Fruit fly (Drosophila melanogaster) whole organism, embryonic: Measurements from ENCODE around the gene TwdlE.
A peak's percentile ranks its signal among the peaks of the same experiment; 100 is the strongest.

Experiments used
- ATbp ChIP-seq: fragments of 200-800 bp; sonication (Bioruptor generic); optimal IDR thresholded peaks from 2 replicates; lab custom pipeline; 2017; ENCODE audit warnings: missing biosample characterization, mild to moderate bottlenecking, missing genetic modification characterization, missing genetic modification reagents
- B-H1 ChIP-seq: fragments of 200-800 bp; sonication (Bioruptor generic); IDR thresholded peaks from 3 replicates; pipeline ENCODE4 v1.3.6; 2022; ENCODE audit warnings: missing biosample characterization, missing genetic modification characterization
- C15 ChIP-seq: fragments of 200-800 bp; sonication (Bioruptor generic); IDR thresholded peaks from 3 replicates; pipeline ENCODE4 v1.3.6; 2022; ENCODE audit warnings: missing biosample characterization, missing genetic modification characterization
- CG10543 ChIP-seq: fragments of 200-800 bp; sonication (Bioruptor generic); optimal IDR thresholded peaks from 3 replicates; lab custom pipeline; 2017; ENCODE audit warnings: missing biosample characterization, mild to moderate bottlenecking, missing genetic modification characterization, moderate library complexity
- CG10979 ChIP-seq: fragments of 200-800 bp; sonication (Bioruptor generic); optimal IDR thresholded peaks from 2 replicates; lab custom pipeline; 2018; ENCODE audit warnings: missing biosample characterization, mild to moderate bottlenecking, missing genetic modification characterization, moderate library complexity
- CG13287 ChIP-seq: fragments of 200-800 bp; sonication (Bioruptor generic); IDR thresholded peaks from 2 replicates; pipeline ENCODE4 v1.3.6; 2022; ENCODE audit warnings: missing biosample characterization, missing genetic modification characterization; ENCODE audit not compliant: partially characterized antibody
- CG13296 ChIP-seq: fragments of 200-800 bp; sonication (Bioruptor generic); optimal IDR thresholded peaks from 3 replicates; lab custom pipeline; 2018; ENCODE audit warnings: missing biosample characterization, mild to moderate bottlenecking, missing genetic modification characterization
- CG1529 ChIP-seq: fragments of 200-800 bp; sonication (Bioruptor generic); optimal IDR thresholded peaks from 3 replicates; lab custom pipeline; 2018; ENCODE audit warnings: missing biosample characterization, missing genetic modification characterization
- CG17186 ChIP-seq: fragments of 200-800 bp; sonication (Bioruptor generic); optimal IDR thresholded peaks from 3 replicates; lab custom pipeline; 2017; ENCODE audit warnings: missing biosample characterization, missing genetic modification reagents, missing genetic modification characterization
- CG2116 ChIP-seq: fragments of 200-800 bp; sonication (Bioruptor generic); optimal IDR thresholded peaks from 3 replicates; lab custom pipeline; 2018; ENCODE audit warnings: missing biosample characterization, mild to moderate bottlenecking, missing genetic modification characterization
- CG2712 ChIP-seq: fragments of 200-800 bp; optimal IDR thresholded peaks from 3 replicates; lab custom pipeline; 2019; ENCODE audit warnings: missing biosample characterization, mild to moderate bottlenecking, missing genetic modification characterization, moderate library complexity
- CG30020 ChIP-seq: fragments of 200-800 bp; optimal IDR thresholded peaks from 2 replicates; lab custom pipeline; 2019; ENCODE audit warnings: missing biosample characterization, mild to moderate bottlenecking, missing genetic modification characterization, moderate library complexity
- CG4282 ChIP-seq: fragments of 200-800 bp; sonication (Bioruptor generic); optimal IDR thresholded peaks from 2 replicates; lab custom pipeline; 2016; ENCODE audit warnings: missing biosample characterization, missing genetic modification characterization
- CG9797 ChIP-seq: fragments of 200-800 bp; sonication (Bioruptor generic); optimal IDR thresholded peaks from 3 replicates; lab custom pipeline; 2018; ENCODE audit warnings: missing biosample characterization, mild to moderate bottlenecking, missing genetic modification characterization
- Chrac-16 ChIP-seq: fragments of 200-800 bp; sonication (Bioruptor generic); optimal IDR thresholded peaks from 3 replicates; lab custom pipeline; 2016; ENCODE audit warnings: missing biosample characterization, missing genetic modification characterization
- Doc3 ChIP-seq: fragments of 200-800 bp; sonication (Bioruptor generic); IDR thresholded peaks from 3 replicates; pipeline ENCODE4 v1.3.6; 2022; ENCODE audit warnings: missing biosample characterization, missing genetic modification characterization; ENCODE audit not compliant: partially characterized antibody
- Eip74EF ChIP-seq, 2 experiments: fragments of 200-800 bp in 1 of 2; fragments of >200 bp in 1 of 2; sonication (Bioruptor generic) in 1 of 2; optimal IDR thresholded peaks; 2 replicates each; lab custom pipeline; 2017 to 2019; ENCODE audit warnings: missing biosample characterization in 2 of 2, missing genetic modification characterization in 2 of 2, mild to moderate bottlenecking in 1 of 2, moderate library complexity in 1 of 2
- Elba2 ChIP-seq: fragments of 200-800 bp; sonication (Bioruptor generic); optimal IDR thresholded peaks from 3 replicates; lab custom pipeline; 2016; ENCODE audit warnings: missing biosample characterization, missing genetic modification characterization
- Fer1 ChIP-seq: fragments of 200-800 bp; sonication (Bioruptor generic); optimal IDR thresholded peaks from 2 replicates; lab custom pipeline; 2017; ENCODE audit warnings: missing biosample characterization, mild to moderate bottlenecking, missing genetic modification characterization
- HHEX ChIP-seq: fragments of 200-800 bp; sonication (Bioruptor generic); optimal IDR thresholded peaks from 3 replicates; lab custom pipeline; 2017; ENCODE audit warnings: missing biosample characterization, mild to moderate bottlenecking, missing genetic modification characterization, missing genetic modification reagents
- MESR4 ChIP-seq: fragments of 200-800 bp; sonication (Bioruptor generic); optimal IDR thresholded peaks from 2 replicates; lab custom pipeline; 2018; ENCODE audit warnings: missing biosample characterization, mild to moderate bottlenecking, missing genetic modification characterization, moderate library complexity
- Nf-YA ChIP-seq: fragments of 200-800 bp; sonication (Bioruptor generic); IDR thresholded peaks from 2 replicates; pipeline ENCODE4 v1.3.6; 2022; ENCODE audit warnings: missing biosample characterization, missing genetic modification characterization
- Nf-YC ChIP-seq: fragments of 200-800 bp; optimal IDR thresholded peaks from 3 replicates; lab custom pipeline; 2019; ENCODE audit warnings: missing biosample characterization, mild to moderate bottlenecking, missing genetic modification characterization, moderate library complexity
- PHDP ChIP-seq: fragments of 200-800 bp; sonication (Bioruptor generic); optimal IDR thresholded peaks from 3 replicates; lab custom pipeline; 2018; ENCODE audit warnings: missing biosample characterization, mild to moderate bottlenecking, missing genetic modification characterization, moderate library complexity
- Ptx1 ChIP-seq: fragments of 200-800 bp; sonication (Bioruptor generic); IDR thresholded peaks from 2 replicates; pipeline ENCODE4 v1.3.6; 2022; ENCODE audit warnings: missing biosample characterization, missing genetic modification characterization
- Rfx ChIP-seq: fragments of 200-800 bp; sonication (Bioruptor generic); IDR thresholded peaks from 2 replicates; pipeline ENCODE4 v1.3.6; 2022; ENCODE audit warnings: missing biosample characterization, missing genetic modification characterization
- Scr ChIP-seq: fragments of 200-800 bp; sonication (Bioruptor generic); IDR thresholded peaks from 2 replicates; pipeline ENCODE4 v1.3.6; 2022; ENCODE audit warnings: missing biosample characterization, missing genetic modification characterization; ENCODE audit not compliant: partially characterized antibody
- Usf ChIP-seq: fragments of 200-800 bp; sonication (Bioruptor generic); optimal IDR thresholded peaks from 2 replicates; lab custom pipeline; 2017; ENCODE audit warnings: missing genotype, missing biosample characterization, missing genetic modification characterization
- btn ChIP-seq: fragments of 200-800 bp; sonication (Bioruptor generic); optimal IDR thresholded peaks from 2 replicates; lab custom pipeline; 2016; ENCODE audit warnings: missing biosample characterization, missing genetic modification characterization
- cas ChIP-seq: fragments of 200-800 bp; sonication (Bioruptor generic); IDR thresholded peaks from 2 replicates; pipeline ENCODE4 v1.3.6; 2022; ENCODE audit warnings: missing biosample characterization, missing genetic modification characterization
- chinmo ChIP-seq: fragments of 200-800 bp; sonication (Bioruptor generic); IDR thresholded peaks from 4 replicates; pipeline ENCODE4 v1.3.6; 2022; ENCODE audit warnings: missing biosample characterization, missing genetic modification characterization; ENCODE audit not compliant: partially characterized antibody
- dimm ChIP-seq: fragments of 200-800 bp; sonication (Bioruptor generic); IDR thresholded peaks from 2 replicates; pipeline ENCODE4 v1.3.6; 2022; ENCODE audit warnings: missing biosample characterization, missing genetic modification characterization
- dysf ChIP-seq: fragments of 200-800 bp; sonication (Bioruptor generic); IDR thresholded peaks from 3 replicates; pipeline ENCODE4 v1.3.6; 2022; ENCODE audit warnings: missing biosample characterization, missing genetic modification characterization
- exex ChIP-seq: fragments of 200-800 bp; sonication (Bioruptor generic); optimal IDR thresholded peaks from 4 replicates; lab custom pipeline; 2018; ENCODE audit warnings: missing biosample characterization, mild to moderate bottlenecking, missing genetic modification characterization, moderate library complexity
- fu2 ChIP-seq: fragments of 200-800 bp; sonication (Bioruptor generic); optimal IDR thresholded peaks from 2 replicates; lab custom pipeline; 2016; ENCODE audit warnings: missing biosample characterization, missing genetic modification characterization
- grau ChIP-seq: fragments of 200-800 bp; optimal IDR thresholded peaks from 3 replicates; lab custom pipeline; 2019; ENCODE audit warnings: missing biosample characterization, mild to moderate bottlenecking, missing genetic modification characterization, moderate library complexity
- gsb ChIP-seq: fragments of 200-800 bp; sonication (Bioruptor generic); IDR thresholded peaks from 2 replicates; pipeline ENCODE4 v1.3.6; 2022; ENCODE audit warnings: missing biosample characterization, missing genetic modification characterization
- gsb-n ChIP-seq: fragments of 200-800 bp; sonication (Bioruptor generic); optimal IDR thresholded peaks from 3 replicates; lab custom pipeline; 2018; ENCODE audit warnings: missing biosample characterization, mild to moderate bottlenecking, missing genetic modification characterization
- jumu ChIP-seq: fragments of 200-800 bp; sonication (Bioruptor generic); optimal IDR thresholded peaks from 3 replicates; lab custom pipeline; 2016; ENCODE audit warnings: missing biosample characterization, missing genetic modification characterization
- lilli ChIP-seq: fragments of 200-800 bp; sonication (Bioruptor generic); optimal IDR thresholded peaks from 3 replicates; lab custom pipeline; 2016; ENCODE audit warnings: missing biosample characterization, missing genetic modification characterization
- luna ChIP-seq: fragments of 200-800 bp; sonication (Bioruptor generic); optimal IDR thresholded peaks from 2 replicates; lab custom pipeline; 2016; ENCODE audit warnings: missing biosample characterization, missing genetic modification characterization
- pho ChIP-seq: fragments of 200-800 bp; sonication (Bioruptor generic); optimal IDR thresholded peaks from 2 replicates; lab custom pipeline; 2016; ENCODE audit warnings: missing biosample characterization, missing genetic modification characterization
- phol ChIP-seq: fragments of 200-800 bp; sonication (Bioruptor generic); optimal IDR thresholded peaks from 3 replicates; lab custom pipeline; 2018; ENCODE audit warnings: missing biosample characterization, mild to moderate bottlenecking, missing genetic modification characterization, moderate library complexity
- pnt ChIP-seq: fragments of 200-800 bp; sonication (Bioruptor generic); optimal IDR thresholded peaks from 3 replicates; lab custom pipeline; 2016; ENCODE audit warnings: missing biosample characterization, missing genetic modification characterization
- run ChIP-seq: fragments of 200-800 bp; sonication (Bioruptor generic); optimal IDR thresholded peaks from 3 replicates; lab custom pipeline; 2018; ENCODE audit warnings: missing biosample characterization, mild to moderate bottlenecking, missing genetic modification characterization
- seq ChIP-seq: fragments of 200-800 bp; sonication (Bioruptor generic); IDR thresholded peaks from 2 replicates; pipeline ENCODE4 v1.3.6; 2022; ENCODE audit warnings: missing biosample characterization, missing genetic modification characterization
- sqz ChIP-seq: fragments of 200-800 bp; sonication (Bioruptor generic); optimal IDR thresholded peaks from 3 replicates; lab custom pipeline; 2018; ENCODE audit warnings: missing biosample characterization, mild to moderate bottlenecking, missing genetic modification characterization
- stc ChIP-seq: fragments of 200-800 bp; sonication (Bioruptor generic); IDR thresholded peaks from 2 replicates; pipeline ENCODE4 v1.3.6; 2022; ENCODE audit warnings: missing biosample characterization, missing genetic modification characterization
- tna ChIP-seq: fragments of 200-800 bp; sonication (Bioruptor generic); IDR thresholded peaks from 2 replicates; pipeline ENCODE4 v1.3.6; 2022; ENCODE audit warnings: missing biosample characterization, missing genetic modification characterization; ENCODE audit not compliant: partially characterized antibody
- unpg ChIP-seq: fragments of 200-800 bp; sonication (Bioruptor generic); optimal IDR thresholded peaks from 3 replicates; lab custom pipeline; 2018; ENCODE audit warnings: missing biosample characterization, mild to moderate bottlenecking, missing genetic modification characterization, moderate library complexity
- zf30C ChIP-seq: fragments of 200-800 bp; sonication (Bioruptor generic); optimal IDR thresholded peaks from 3 replicates; lab custom pipeline; 2018; ENCODE audit warnings: missing biosample characterization, mild to moderate bottlenecking, missing genetic modification characterization

Gene TwdlE

DNA sequence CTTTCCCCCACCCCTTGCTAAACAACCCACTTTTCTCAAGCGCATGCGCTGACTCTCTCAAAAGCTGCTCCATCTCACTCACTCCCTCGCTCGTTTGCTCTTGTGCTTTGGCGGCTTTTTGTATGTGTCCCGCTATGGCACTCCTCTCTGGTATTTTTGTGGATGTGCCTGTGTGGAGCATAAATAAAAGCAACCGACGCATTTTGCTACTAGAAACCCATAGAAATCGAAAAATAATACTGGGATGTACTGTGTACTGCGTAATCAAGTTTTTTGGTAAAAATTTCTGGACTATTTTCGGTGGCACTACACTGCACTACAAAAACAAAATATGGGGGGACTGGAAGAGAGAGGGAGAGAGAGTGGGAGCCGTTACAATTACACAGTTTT, 50.9 kb downstream of the TwdlE start (continued):
- TF ChIP-seq C15 (no peak), CG30020 (tag; lab: Kevin White, UChicago) (no peak), CG10979 (tag; lab: Kevin White, UChicago) (no peak), chinmo (GFP tag; lab: Robert Waterston, UW) (peak; percentile 99; the same call in 3 of the 4 replicates), lilli (no peak), seq (no peak), Rfx (GFP tag; lab: Robert Waterston, UW) (peak; percentile 45; the same call in 1 of the 2 replicates), CG2116 (no peak), run (tag; lab: Kevin White, UChicago) (no peak), MESR4 (GFP tag; lab: Kevin White, UChicago) (peak; percentile 18), CG2712 (tag; lab: Kevin White, UChicago) (no peak), gsb (GFP tag; lab: Robert Waterston, UW) (no peak), fu2 (no peak), HHEX (no peak), CG13296 (GFP tag; lab: Kevin White, UChicago) (no peak), gsb-n (no peak), phol (tag; lab: Kevin White, UChicago) (no peak), CG10543 (GFP tag; lab: Kevin White, UChicago) (peak; percentile 86), Chrac-16 (GFP tag; lab: Kevin White, UChicago) (no peak), dysf (no peak; the same call in 2 of the 3 replicates), Eip74EF (GFP tag; optimal IDR thresholded peaks at IDR 0.05; lab: Kevin White, UChicago) (no peak), ATbp (no peak), Fer1 (GFP tag; lab: Kevin White, UChicago) (peak; percentile 46), CG1529 (no peak), Scr (GFP tag; lab: Robert Waterston, UW) (no peak), zf30C (GFP tag; lab: Kevin White, UChicago) (no peak), CG17186 (GFP tag; lab: Kevin White, UChicago) (no peak), pho (GFP tag; lab: Kevin White, UChicago) (peak; percentile 22), stc (GFP tag; lab: Robert Waterston, UW) (no peak), PHDP (tag; lab: Kevin White, UChicago) (no peak), Elba2 (GFP tag; lab: Kevin White, UChicago) (no peak), cas (GFP tag; lab: Robert Waterston, UW) (no peak), Usf (GFP tag; lab: Kevin White, UChicago) (no peak), sqz (no peak), tna (GFP tag; lab: Robert Waterston, UW) (no peak), exex (tag; lab: Kevin White, UChicago) (no peak), CG4282 (no peak), Nf-YA (no peak), Ptx1 (GFP tag; lab: Robert Waterston, UW) (0 out of 2 replicates have a peak, but pooled peaks have one; percentile 7), B-H1 (no peak), dimm (no peak), Doc3 (GFP tag; lab: Robert Waterston, UW) (no peak), btn (no peak), unpg (GFP tag; lab: Kevin White, UChicago) (no peak), CG13287 (GFP tag; lab: Robert Waterston, UW) (peak; percentile 58; the same call in 1 of the 2 replicates), luna (GFP tag; lab: Kevin White, UChicago) (no peak), jumu (GFP tag; lab: Kevin White, UChicago) (no peak), grau (tag; lab: Kevin White, UChicago) (peak; percentile 70), pnt (GFP tag; lab: Kevin White, UChicago) (no peak), CG9797 (GFP tag; lab: Kevin White, UChicago) (peak; percentile 23), Nf-YC (peak; percentile 15)
